Worm (Caenorhabditis elegans) whole organism, L1 larva: ENCODE results near the gene T11F9.10.
A peak's percentile ranks its signal among the peaks of the same experiment; 100 is the strongest.

ENCODE experiments used
- C16A3.4 ChIP-seq: fragments of 150-350 bp; optimal IDR thresholded peaks from 2 replicates; lab custom pipeline; 2014; ENCODE audit warnings: missing biosample characterization, missing genetic modification characterization
- C34B4.2 ChIP-seq: sonication (generic microtip); optimal IDR thresholded peaks from 2 replicates; lab custom pipeline; 2017; ENCODE audit warnings: mild to moderate bottlenecking, missing genetic modification characterization, missing compliant biosample characterization
- F16B12.6 ChIP-seq: fragments of 150-350 bp; optimal IDR thresholded peaks from 2 replicates; lab custom pipeline; 2014; ENCODE audit warnings: missing biosample characterization, missing genetic modification characterization
- ceh-63 ChIP-seq: fragments of 200-800 bp; sonication (Bioruptor generic); optimal IDR thresholded peaks from 2 replicates; lab custom pipeline; 2018; ENCODE audit warnings: mild to moderate bottlenecking, missing genetic modification characterization, missing compliant biosample characterization
- ceh-8 ChIP-seq: fragments of 200-800 bp; sonication (Bioruptor generic); optimal IDR thresholded peaks from 2 replicates; lab custom pipeline; 2018; ENCODE audit warnings: mild to moderate bottlenecking, missing genetic modification characterization, moderate library complexity, missing compliant biosample characterization
- ceh-90 ChIP-seq: sonication (generic microtip); optimal IDR thresholded peaks from 2 replicates; lab custom pipeline; 2016; ENCODE audit warnings: missing genetic modification characterization, missing compliant biosample characterization
- ces-1 ChIP-seq: fragments of 150-350 bp; optimal IDR thresholded peaks from 2 replicates; lab custom pipeline; 2014; ENCODE audit warnings: missing biosample characterization, missing genetic modification reagents, missing genetic modification characterization
- dpl-1 ChIP-seq, 3 experiments: fragments of 150-350 bp in 2 of 3; sonication (generic microtip) in 1 of 3; optimal IDR thresholded peaks; 2 replicates each; lab custom pipeline; 2014 to 2017; ENCODE audit warnings: missing biosample characterization in 3 of 3, missing genetic modification characterization in 3 of 3, missing genetic modification reagents in 3 of 3
- dsc-1 ChIP-seq: sonication (generic microtip); optimal IDR thresholded peaks from 2 replicates; lab custom pipeline; 2016; ENCODE audit warnings: mild to moderate bottlenecking, missing genetic modification characterization, missing compliant biosample characterization
- efl-1 ChIP-seq, 4 experiments: fragments of 150-350 bp; optimal IDR thresholded peaks in 3 of 4; peaks in 1 of 4; 1 replicate in 1 of 4; 2 replicates in 3 of 4; lab custom pipeline; 2014; ENCODE audit warnings: missing biosample characterization in 2 of 4, missing genetic modification characterization in 2 of 4, missing genetic modification reagents in 2 of 4
- efl-3 ChIP-seq: fragments of 200-800 bp; sonication (Bioruptor generic); optimal IDR thresholded peaks from 2 replicates; lab custom pipeline; 2018; ENCODE audit warnings: mild to moderate bottlenecking, missing genetic modification characterization, missing compliant biosample characterization
- egl-13 ChIP-seq: sonication (generic microtip); optimal IDR thresholded peaks from 2 replicates; lab custom pipeline; 2016; ENCODE audit warnings: missing genotype, missing genetic modification reagents, missing genetic modification characterization, missing compliant biosample characterization
- elt-2 ChIP-seq: sonication (generic microtip); optimal IDR thresholded peaks from 2 replicates; lab custom pipeline; 2016; ENCODE audit warnings: missing genetic modification characterization, mild to moderate bottlenecking, inconsistent platforms, missing compliant biosample characterization, missing genetic modification reagents
- elt-3 ChIP-seq, 6 experiments: fragments of 150-350 bp in 1 of 6; sonication (generic microtip); optimal IDR thresholded peaks; 2 replicates each; lab custom pipeline; 2017 to 2018; ENCODE audit warnings: missing biosample characterization in 6 of 6, missing genetic modification characterization in 6 of 6, inconsistent platforms in 1 of 6
- ets-5 ChIP-seq: fragments of 200-800 bp; sonication (Bioruptor generic); IDR thresholded peaks from 2 replicates; pipeline ENCODE4 v1.3.6; 2022; ENCODE audit warnings: missing genetic modification characterization, missing compliant biosample characterization
- grh-1 ChIP-seq: fragments of 200-800 bp; sonication (Bioruptor generic); IDR thresholded peaks from 2 replicates; pipeline ENCODE4 v1.3.6; 2022; ENCODE audit warnings: missing genetic modification reagents, missing genetic modification characterization, missing compliant biosample characterization
- hlh-17 ChIP-seq: fragments of 200-800 bp; sonication (Bioruptor generic); optimal IDR thresholded peaks from 2 replicates; lab custom pipeline; 2018; ENCODE audit warnings: missing genetic modification characterization, mild to moderate bottlenecking, missing compliant biosample characterization, moderate library complexity, borderline replicate concordance
- hlh-4 ChIP-seq: sonication (generic microtip); optimal IDR thresholded peaks from 2 replicates; lab custom pipeline; 2016; ENCODE audit warnings: mild to moderate bottlenecking, missing genetic modification characterization, missing compliant biosample characterization
- irx-1 ChIP-seq: sonication (generic microtip); optimal IDR thresholded peaks from 2 replicates; lab custom pipeline; 2016; ENCODE audit warnings: missing genetic modification characterization, missing compliant biosample characterization
- isw-1 ChIP-seq: fragments of 200-800 bp; sonication (Bioruptor generic); IDR thresholded peaks from 2 replicates; pipeline ENCODE4 v1.3.6; 2022; ENCODE audit warnings: missing genetic modification characterization, missing compliant biosample characterization
- jun-1 ChIP-seq: fragments of 150-350 bp; optimal IDR thresholded peaks from 2 replicates; lab custom pipeline; 2014; ENCODE audit warnings: missing biosample characterization, missing genetic modification reagents, missing genetic modification characterization
- lin-13 ChIP-seq: fragments of 150-350 bp; optimal IDR thresholded peaks from 2 replicates; lab custom pipeline; 2014; ENCODE audit warnings: missing biosample characterization, missing genetic modification reagents, missing genetic modification characterization
- lin-14 ChIP-seq: fragments of 200-800 bp; sonication (Bioruptor generic); optimal IDR thresholded peaks from 2 replicates; lab custom pipeline; 2018; ENCODE audit warnings: mild to moderate bottlenecking, missing genetic modification characterization, moderate library complexity, missing compliant biosample characterization
- lin-15B ChIP-seq: fragments of 150-350 bp; sonication (generic microtip); optimal IDR thresholded peaks from 3 replicates; lab custom pipeline; 2014; ENCODE audit warnings: missing biosample characterization, missing genetic modification characterization
- lin-35 ChIP-seq, 2 experiments: fragments of 150-350 bp; optimal IDR thresholded peaks; 2 replicates each; lab custom pipeline; 2014; ENCODE audit warnings: missing biosample characterization in 2 of 2, missing genetic modification characterization in 2 of 2, missing genetic modification reagents in 2 of 2
- lir-3 ChIP-seq: sonication (generic microtip); optimal IDR thresholded peaks from 2 replicates; lab custom pipeline; 2016; ENCODE audit warnings: mild to moderate bottlenecking, missing genetic modification characterization, moderate library complexity, missing compliant biosample characterization; ENCODE audit not compliant: poor library complexity
- lsy-2 ChIP-seq, 2 experiments: fragments of 150-350 bp; optimal IDR thresholded peaks; 2 replicates each; lab custom pipeline; 2014; ENCODE audit warnings: missing biosample characterization in 2 of 2, missing genetic modification characterization in 2 of 2
- nhr-12 ChIP-seq: sonication (generic microtip); optimal IDR thresholded peaks from 2 replicates; lab custom pipeline; 2017; ENCODE audit warnings: missing biosample characterization, missing genetic modification characterization
- nhr-19 ChIP-seq: fragments of 200-800 bp; sonication (Bioruptor generic); conservative IDR thresholded peaks from 2 replicates; pipeline ENCODE4 v1.3.6; 2022; ENCODE audit warnings: missing genetic modification characterization, missing compliant biosample characterization
- nhr-20 ChIP-seq: sonication (generic microtip); optimal IDR thresholded peaks from 2 replicates; lab custom pipeline; 2016; ENCODE audit warnings: mild to moderate bottlenecking, missing genetic modification characterization, missing compliant biosample characterization
- nhr-28 ChIP-seq: fragments of 150-350 bp; optimal IDR thresholded peaks from 2 replicates; lab custom pipeline; 2014; ENCODE audit warnings: missing biosample characterization, missing genetic modification characterization
- nhr-71 ChIP-seq: sonication (generic microtip); optimal IDR thresholded peaks from 2 replicates; lab custom pipeline; 2016; ENCODE audit warnings: mild to moderate bottlenecking, missing genetic modification characterization, moderate library complexity, missing compliant biosample characterization
- nhr-76 ChIP-seq: sonication (generic microtip); optimal IDR thresholded peaks from 2 replicates; lab custom pipeline; 2017; ENCODE audit warnings: missing biosample characterization, missing genetic modification characterization
- nhr-90 ChIP-seq: sonication (generic microtip); optimal IDR thresholded peaks from 2 replicates; lab custom pipeline; 2016; ENCODE audit warnings: mild to moderate bottlenecking, missing genetic modification characterization, missing compliant biosample characterization; ENCODE audit not compliant: poor library complexity
- pag-3 ChIP-seq: sonication (generic microtip); optimal IDR thresholded peaks from 2 replicates; lab custom pipeline; 2017; ENCODE audit warnings: missing genetic modification characterization, mild to moderate bottlenecking, missing compliant biosample characterization, antibody characterized with exemption, borderline replicate concordance; ENCODE audit not compliant: insufficient read depth
- pax-3 ChIP-seq: fragments of 200-800 bp; sonication (Bioruptor generic); optimal IDR thresholded peaks from 2 replicates; lab custom pipeline; 2018; ENCODE audit warnings: mild to moderate bottlenecking, missing genetic modification characterization, moderate library complexity, missing compliant biosample characterization
- rnt-1 ChIP-seq: sonication (generic microtip); optimal IDR thresholded peaks from 2 replicates; lab custom pipeline; 2016; ENCODE audit warnings: mild to moderate bottlenecking, missing genetic modification characterization, moderate library complexity, missing compliant biosample characterization
- sox-4 ChIP-seq: sonication (generic microtip); optimal IDR thresholded peaks from 2 replicates; lab custom pipeline; 2016; ENCODE audit warnings: missing genetic modification characterization, missing compliant biosample characterization
- sptf-1 ChIP-seq: fragments of 150-350 bp; optimal IDR thresholded peaks from 2 replicates; lab custom pipeline; 2014; ENCODE audit warnings: missing biosample characterization, missing genetic modification characterization
- sup-37 ChIP-seq: fragments of 200-800 bp; sonication (Bioruptor generic); optimal IDR thresholded peaks from 2 replicates; lab custom pipeline; 2018; ENCODE audit warnings: mild to moderate bottlenecking, missing genetic modification characterization, missing compliant biosample characterization
- tlp-1 ChIP-seq: fragments of 150-350 bp; optimal IDR thresholded peaks from 2 replicates; lab custom pipeline; 2014; ENCODE audit warnings: missing biosample characterization, missing genetic modification characterization
- unc-86 ChIP-seq: sonication (generic microtip); optimal IDR thresholded peaks from 2 replicates; lab custom pipeline; 2016; ENCODE audit warnings: missing genetic modification characterization, missing compliant biosample characterization
- unc-98 ChIP-seq: fragments of 200-800 bp; sonication (Bioruptor generic); IDR thresholded peaks from 2 replicates; pipeline ENCODE4 v1.3.6; 2022; ENCODE audit warnings: missing genetic modification characterization, missing compliant biosample characterization
- xbp-1 ChIP-seq: sonication (generic microtip); optimal IDR thresholded peaks from 2 replicates; lab custom pipeline; 2016; ENCODE audit warnings: missing genetic modification characterization, missing compliant biosample characterization
- zag-1 ChIP-seq: fragments of 150-350 bp; optimal IDR thresholded peaks from 2 replicates; lab custom pipeline; 2014; ENCODE audit warnings: missing biosample characterization, missing genetic modification characterization
- ztf-11 ChIP-seq, 2 experiments: sonication (generic microtip); optimal IDR thresholded peaks; 2 replicates each; lab custom pipeline; 2016 to 2017; ENCODE audit warnings: missing genetic modification characterization in 2 of 2, missing biosample characterization in 1 of 2, missing compliant biosample characterization in 1 of 2
- ztf-4 ChIP-seq: fragments of 150-350 bp; optimal IDR thresholded peaks from 2 replicates; lab custom pipeline; 2014; ENCODE audit warnings: missing biosample characterization, missing genetic modification characterization

The T11F9.10 gene

DNA sequence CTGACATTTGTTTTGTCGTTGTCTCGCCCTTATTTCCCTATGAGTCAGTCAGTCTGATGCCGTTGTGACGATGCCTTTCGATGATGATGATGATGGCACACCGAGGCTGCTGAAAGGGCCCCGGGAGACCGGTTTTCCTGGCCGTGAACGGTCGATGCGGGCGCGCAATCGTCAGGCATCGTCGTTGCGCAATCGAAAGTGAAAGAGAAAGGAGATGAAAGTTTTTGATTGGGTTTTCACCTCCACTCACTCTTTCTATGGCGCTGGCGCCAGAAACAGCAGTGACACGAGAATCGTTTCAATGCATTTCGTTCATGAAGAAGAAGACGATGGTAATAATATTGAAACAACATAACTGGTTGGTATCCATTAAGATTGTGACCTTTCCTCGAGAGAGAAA is 46.2 kb downstream of the T11F9.10 start (continued):
- peak; percentile 41 for TF ChIP-seq rnt-1 (tag; lab: Kevin White, UChicago)
- peak in 1 of 2 experiments; percentile 50 for TF ChIP-seq lsy-2 (tag; optimal IDR thresholded peaks at IDR 0.05; lab: Kevin White, UChicago)
- TF ChIP-seq irx-1 (tag; lab: Kevin White, UChicago): no peak
- no peak for TF ChIP-seq ceh-63
- no peak for TF ChIP-seq ets-5 (GFP tag; lab: Robert Waterston, UW)
- no peak for TF ChIP-seq sox-4 (tag; lab: Kevin White, UChicago)
- TF ChIP-seq lin-15B (tag; lab: Kevin White, UChicago): no peak
- no peak for TF ChIP-seq egl-13 (tag; lab: Kevin White, UChicago)
- peak; percentile 96 for TF ChIP-seq grh-1 (GFP tag; lab: Robert Waterston, UW)
- no peak for TF ChIP-seq isw-1 (GFP tag; lab: Robert Waterston, UW)
- TF ChIP-seq F16B12.6 (tag; lab: Kevin White, UChicago): no peak
- TF ChIP-seq efl-3 (GFP tag; lab: Kevin White, UChicago): peak; percentile 13
- TF ChIP-seq lin-13: peak; percentile 13
- TF ChIP-seq pax-3 (tag; lab: Kevin White, UChicago): peak; percentile 27
- TF ChIP-seq C34B4.2: no peak
- no peak for TF ChIP-seq dsc-1 (tag; lab: Kevin White, UChicago)
- peak; percentile 1 to 14 for TF ChIP-seq efl-1 (optimal IDR thresholded peaks at IDR 0.05; lab: Kevin White, UChicago)
- peak in 1 of 2 experiments; percentile 90 for TF ChIP-seq efl-1 (GFP tag; optimal IDR thresholded peaks at IDR 0.05 in 1 of 2; lab: Kevin White, UChicago)
- TF ChIP-seq ztf-4: no peak
- peak in 1 of 3 experiments; percentile 8 for TF ChIP-seq dpl-1 (GFP tag; optimal IDR thresholded peaks at IDR 0.05; lab: Kevin White, UChicago)
- TF ChIP-seq nhr-28 (tag; lab: Kevin White, UChicago): no peak
- TF ChIP-seq sptf-1 (tag; lab: Kevin White, UChicago): no peak
- TF ChIP-seq pag-3: peak; percentile 59
- no peak for TF ChIP-seq nhr-76
- no peak for TF ChIP-seq lir-3
- TF ChIP-seq ztf-11 (tag; optimal IDR thresholded peaks at IDR 0.05; lab: Kevin White, UChicago): no peak
- TF ChIP-seq ceh-90 (tag; lab: Kevin White, UChicago): no peak
- no peak for TF ChIP-seq tlp-1
- TF ChIP-seq nhr-90 (tag; lab: Kevin White, UChicago): peak; percentile 60
- TF ChIP-seq ces-1 (GFP tag; lab: Kevin White, UChicago): no peak
- TF ChIP-seq ceh-8 (GFP tag; lab: Kevin White, UChicago): no peak

DNA sequence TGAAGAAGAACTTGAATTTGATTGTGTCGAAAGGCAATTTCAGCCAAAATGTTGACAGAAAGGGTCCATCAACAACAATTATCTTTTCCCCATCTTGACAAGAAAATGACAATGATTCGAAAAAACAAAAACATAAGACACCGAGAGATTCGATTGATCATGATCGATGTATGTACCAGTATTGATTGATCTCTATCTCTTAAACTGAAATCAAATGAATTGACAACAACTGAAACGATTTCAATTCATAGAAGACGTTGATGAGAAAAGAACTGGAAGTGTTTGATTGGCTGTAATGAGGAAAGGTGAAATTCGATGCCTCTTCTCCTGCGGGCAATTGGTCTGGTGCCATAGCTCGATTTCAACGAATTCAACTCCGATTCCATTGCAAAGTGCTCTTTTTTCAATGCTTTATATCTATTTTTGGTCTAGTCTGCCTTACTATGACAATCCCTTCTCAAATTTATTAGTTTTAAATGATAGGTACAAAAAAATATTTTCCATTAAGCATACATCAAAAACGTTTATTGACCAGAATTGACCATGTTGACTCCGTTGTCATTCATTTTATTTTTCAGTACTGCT is 46.7 kb downstream of the T11F9.10 start:
- peak; percentile 17 for TF ChIP-seq ceh-63
- no peak for TF ChIP-seq sup-37 (GFP tag; lab: Kevin White, UChicago)
- no peak for TF ChIP-seq zag-1 (tag; lab: Kevin White, UChicago)
- no peak for TF ChIP-seq elt-3 (tag; optimal IDR thresholded peaks at IDR 0.05; lab: Kevin White, UChicago)
- TF ChIP-seq nhr-76: no peak
- no peak for TF ChIP-seq unc-86 (tag; lab: Kevin White, UChicago)

DNA sequence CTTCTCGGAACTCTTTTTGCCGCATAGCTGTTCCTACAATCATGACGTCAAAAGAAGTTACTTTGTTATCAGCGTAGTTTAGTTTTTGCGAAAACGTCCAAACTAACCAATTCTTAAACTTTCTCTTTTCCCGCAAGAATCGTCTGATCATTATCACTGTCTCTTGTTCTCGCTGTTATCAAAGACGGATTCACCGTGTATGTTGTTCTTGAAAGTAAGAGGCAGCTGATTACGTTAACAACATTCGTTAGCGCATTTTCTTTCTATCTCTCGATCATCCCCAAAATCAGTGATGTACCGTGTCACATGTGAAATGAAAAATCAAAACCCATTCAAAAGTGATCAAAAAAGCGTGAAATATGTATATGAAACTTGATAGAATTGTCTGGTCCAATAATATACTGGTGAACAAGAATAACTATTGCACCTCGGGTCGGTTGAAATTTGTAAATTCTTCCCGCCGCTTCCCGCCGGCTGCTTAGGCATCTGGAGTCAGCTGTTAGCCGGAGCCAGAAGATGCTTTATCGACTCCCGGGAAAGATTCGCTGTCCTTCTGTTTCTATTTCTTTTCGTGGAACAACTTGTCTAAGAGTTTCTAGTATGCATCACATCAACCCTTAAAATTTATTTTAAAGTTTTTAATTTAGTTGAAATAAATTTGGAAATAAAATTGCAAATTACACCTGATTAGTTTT is 47.9 kb downstream of the T11F9.10 start:
- TF ChIP-seq lsy-2 (tag; optimal IDR thresholded peaks at IDR 0.05; lab: Kevin White, UChicago) (peak in 1 of 2 experiments; percentile 43), hlh-17 (GFP tag; lab: Kevin White, UChicago) (no peak), jun-1 (tag; lab: Kevin White, UChicago) (peak; percentile 11), unc-98 (GFP tag; lab: Robert Waterston, UW) (no peak), C16A3.4 (tag; lab: Kevin White, UChicago) (peak; percentile 13), lin-35 (GFP tag; optimal IDR thresholded peaks at IDR 0.05; lab: Kevin White, UChicago) (peak in 1 of 2 experiments; percentile 71), nhr-20 (tag; lab: Kevin White, UChicago) (peak; percentile 76), xbp-1 (tag; lab: Kevin White, UChicago) (no peak), elt-2 (tag; lab: Kevin White, UChicago) (peak; percentile 87), rnt-1 (tag; lab: Kevin White, UChicago) (peak; percentile 48), hlh-4 (no peak), lin-14 (GFP tag; lab: Kevin White, UChicago) (peak; percentile 72), efl-1 (optimal IDR thresholded peaks at IDR 0.05; lab: Kevin White, UChicago) (no peak), efl-1 (GFP tag; optimal IDR thresholded peaks at IDR 0.05 in 1 of 2; lab: Kevin White, UChicago) (peak in 1 of 2 experiments; percentile 78), nhr-71 (peak; percentile 68), nhr-19 (GFP tag; lab: Robert Waterston, UW) (peak; percentile 14), nhr-12 (tag; lab: Kevin White, UChicago) (no peak)
